Worm (Caenorhabditis elegans): Measurements from ENCODE around the gene tag-241.

Gene tag-241

DNA sequence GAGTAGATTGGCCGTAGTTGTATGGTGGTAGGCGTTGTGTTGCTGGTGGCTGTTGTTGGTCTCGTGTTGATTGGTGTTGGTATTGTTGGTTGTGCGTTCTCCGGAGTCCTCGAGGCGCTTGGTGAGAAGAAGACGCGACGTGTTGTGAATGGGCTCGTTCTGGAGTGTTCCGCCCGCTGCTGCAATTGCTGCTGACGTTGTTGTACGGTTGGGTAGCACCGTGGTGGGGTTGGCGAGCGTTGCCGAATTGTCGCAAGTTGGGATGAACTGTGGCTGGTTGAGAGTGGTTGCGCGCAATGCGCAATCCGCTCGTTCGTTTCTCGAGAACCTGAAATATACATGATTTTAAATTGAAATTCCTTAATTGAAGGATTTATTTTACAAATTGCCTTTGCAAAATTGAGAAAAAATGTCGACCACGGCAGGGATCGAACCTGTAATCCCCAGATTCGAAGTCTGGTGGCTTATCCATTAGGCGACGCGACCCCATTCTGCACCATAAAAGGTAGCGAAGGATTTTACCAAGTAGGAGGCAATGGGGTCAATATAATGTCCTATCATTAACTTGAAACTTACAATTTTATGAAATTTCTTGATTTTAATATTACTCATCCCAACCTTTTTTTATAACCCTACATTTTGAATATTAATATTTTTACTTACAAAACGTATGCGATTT, 17.5 kb upstream of the tag-241 start:
- TF ChIP-seq unc-39 (tag; optimal IDR thresholded peaks at IDR 0.05), result no peak
- no peak for TF ChIP-seq sem-4 (tag; optimal IDR thresholded peaks at IDR 0.05)
- no peak for TF ChIP-seq mbf-1 (tag; optimal IDR thresholded peaks at IDR 0.05)

DNA sequence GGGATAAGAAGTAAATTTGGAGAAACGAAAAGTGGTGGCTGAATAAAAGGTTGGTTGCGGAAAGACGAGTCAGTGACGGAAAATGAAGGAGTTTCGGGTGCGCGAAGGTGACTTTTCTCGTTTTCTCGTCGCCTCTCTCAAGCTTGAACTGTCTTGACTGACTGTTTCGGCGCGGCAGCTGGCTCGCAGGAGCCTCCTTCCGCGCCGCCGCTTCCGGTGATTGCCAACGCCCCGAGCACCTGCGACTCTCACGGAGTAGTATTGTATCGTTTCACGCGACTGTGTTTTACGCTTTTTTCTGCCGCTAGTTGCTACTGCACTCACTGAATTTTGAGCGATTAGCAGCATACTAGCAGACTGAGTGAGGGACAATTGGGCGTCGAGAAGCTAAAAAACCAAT, 9.1 kb upstream of the tag-241 start, which contains the start of gene C34E11.2:
Gene C34E11.2 (minus strand): TSS at position 84 of the 400 bp plus-strand sequence.
- TF ChIP-seq blmp-1 (tag; optimal IDR thresholded peaks at IDR 0.05; ENCODE audit: insufficient read depth) (no peak), fos-1 (tag; optimal IDR thresholded peaks at IDR 0.05) (no peak), lin-13 (GFP tag; optimal IDR thresholded peaks at IDR 0.05) (no peak), unc-39 (tag; optimal IDR thresholded peaks at IDR 0.05) (no peak), nhr-6 (tag; optimal IDR thresholded peaks at IDR 0.05) (no peak), C34F6.9 (tag; optimal IDR thresholded peaks at IDR 0.05) (no peak), lin-11 (tag; optimal IDR thresholded peaks at IDR 0.05) (no peak), nhr-237 (tag; optimal IDR thresholded peaks at IDR 0.05) (no peak), gmeb-1 (tag; optimal IDR thresholded peaks at IDR 0.05) (no peak), aly-2 (tag; optimal IDR thresholded peaks at IDR 0.05) (no peak), nhr-129 (tag; optimal IDR thresholded peaks at IDR 0.05) (no peak), egl-27 (tag; optimal IDR thresholded peaks at IDR 0.05) (no peak), ztf-1 (GFP tag; conservative IDR thresholded peaks at IDR 0.05) (no peak), ztf-11 (tag; optimal IDR thresholded peaks at IDR 0.05) (no peak), F13H6.1 (tag; optimal IDR thresholded peaks at IDR 0.05) (no peak), dmd-4 (tag; optimal IDR thresholded peaks at IDR 0.05) (no peak), elt-1 (tag; optimal IDR thresholded peaks at IDR 0.05) (no peak), nhr-11 (tag; optimal IDR thresholded peaks at IDR 0.05) (no peak), nhr-23 (tag; optimal IDR thresholded peaks at IDR 0.05) (no peak), alr-1 (tag; optimal IDR thresholded peaks at IDR 0.05) (no peak)

DNA sequence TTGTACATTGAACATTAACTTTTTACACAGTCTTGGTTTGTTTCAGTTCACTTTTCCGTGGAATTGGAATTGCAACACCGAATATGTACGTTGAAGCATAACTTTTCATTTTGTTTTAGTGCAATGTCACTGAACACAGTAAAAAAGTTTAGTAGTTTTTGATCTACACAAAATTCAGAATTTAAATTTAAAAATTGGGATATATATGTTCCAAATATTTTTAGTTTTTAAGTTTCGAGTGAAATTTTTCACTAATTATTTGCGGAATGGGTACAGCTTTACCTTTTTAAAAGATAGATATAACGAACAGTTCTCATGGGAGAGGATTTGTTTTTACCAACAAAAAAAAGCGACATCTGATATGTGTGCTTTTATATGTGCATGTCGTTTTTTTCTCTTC, 7.0 kb upstream of the tag-241 start:
- TF ChIP-seq ztf-1 (GFP tag; conservative IDR thresholded peaks at IDR 0.05) (no peak), sma-3 (GFP tag; optimal IDR thresholded peaks at IDR 0.05) (no peak)

- TF ChIP-seq C34F6.9 (tag; optimal IDR thresholded peaks at IDR 0.05), result peak; percentile 28
- peak; percentile 76 for TF ChIP-seq F13H6.1 (tag; optimal IDR thresholded peaks at IDR 0.05)
- peak; percentile 47 for TF ChIP-seq nhr-129 (tag; optimal IDR thresholded peaks at IDR 0.05)
- TF ChIP-seq mdl-1 (tag; optimal IDR thresholded peaks at IDR 0.05), result no peak
Observed at ce11 chrX:11818711-11819110, 5.1 kb upstream of the tag-241 start.

ce11 chrX:11821159-11821720, 2.6 kb upstream of the tag-241 start:
- TF ChIP-seq C34F6.9 (tag; optimal IDR thresholded peaks at IDR 0.05), result peak; percentile 3
- TF ChIP-seq unc-55 (GFP tag; optimal IDR thresholded peaks at IDR 0.05), result no peak
- no peak for TF ChIP-seq mab-5 (tag; optimal IDR thresholded peaks at IDR 0.05)
- TF ChIP-seq egl-27 (tag; optimal IDR thresholded peaks at IDR 0.05), result no peak
- TF ChIP-seq ceh-16 (tag; optimal IDR thresholded peaks at IDR 0.05), result no peak
- no peak for TF ChIP-seq nhr-23 (tag; optimal IDR thresholded peaks at IDR 0.05)
- TF ChIP-seq dmd-4 (tag; optimal IDR thresholded peaks at IDR 0.05), result no peak
- TF ChIP-seq mbf-1 (tag; optimal IDR thresholded peaks at IDR 0.05), result no peak
- TF ChIP-seq F13H6.1 (tag; optimal IDR thresholded peaks at IDR 0.05), result peak; percentile 33
- TF ChIP-seq ama-1 (optimal IDR thresholded peaks at IDR 0.05), result no peak

- TF ChIP-seq nhr-77 (tag; optimal IDR thresholded peaks at IDR 0.05) (no peak), nhr-21 (tag; optimal IDR thresholded peaks at IDR 0.05) (no peak), lin-13 (GFP tag; optimal IDR thresholded peaks at IDR 0.05) (no peak), sma-9 (GFP tag; optimal IDR thresholded peaks at IDR 0.05) (no peak), sma-9 (tag; optimal IDR thresholded peaks at IDR 0.05) (no peak), unc-62 (GFP tag; optimal IDR thresholded peaks at IDR 0.05) (no peak), blmp-1 (tag; optimal IDR thresholded peaks at IDR 0.05; ENCODE audit: insufficient read depth) (no peak), skn-1 (tag; optimal IDR thresholded peaks at IDR 0.05) (no peak), crh-2 (tag; optimal IDR thresholded peaks at IDR 0.05) (no peak), aly-2 (tag; optimal IDR thresholded peaks at IDR 0.05) (no peak), alr-1 (tag; optimal IDR thresholded peaks at IDR 0.05) (no peak), gmeb-1 (tag; optimal IDR thresholded peaks at IDR 0.05) (no peak), nhr-23 (tag; optimal IDR thresholded peaks at IDR 0.05) (no peak), nhr-10 (tag; optimal IDR thresholded peaks at IDR 0.05) (no peak), sem-4 (tag; optimal IDR thresholded peaks at IDR 0.05) (no peak), ztf-4 (tag; optimal IDR thresholded peaks at IDR 0.05) (no peak), unc-55 (GFP tag; optimal IDR thresholded peaks at IDR 0.05) (no peak)
Observed at ce11 chrX:11826892-11827291, 3.1 kb downstream of the tag-241 start.

All from whole organism, L2 larva.